Worm (Caenorhabditis elegans) whole organism, late embryonic: ENCODE measurements around the gene wrn-1.

Experiments
- C38D4.7 ChIP-seq: fragments of 200-800 bp; sonication (Bioruptor generic); optimal IDR thresholded peaks from 2 replicates; lab custom pipeline; 2018; ENCODE audit warnings: mild to moderate bottlenecking, missing genetic modification characterization, moderate library complexity, missing compliant biosample characterization
- ama-1 ChIP-seq: fragments of 150-350 bp; optimal IDR thresholded peaks from 2 replicates; lab custom pipeline; 2014
- ceh-14 ChIP-seq: sonication (generic microtip); optimal IDR thresholded peaks from 2 replicates; lab custom pipeline; 2016; ENCODE audit warnings: missing genotype, missing genetic modification characterization, missing compliant biosample characterization
- ceh-24 ChIP-seq: sonication (generic microtip); optimal IDR thresholded peaks from 2 replicates; lab custom pipeline; 2016; ENCODE audit warnings: mild to moderate bottlenecking, missing genetic modification characterization, missing compliant biosample characterization
- che-1 ChIP-seq: sonication (generic microtip); optimal IDR thresholded peaks from 2 replicates; lab custom pipeline; 2016; ENCODE audit warnings: mild to moderate bottlenecking, missing genetic modification characterization, missing compliant biosample characterization
- dmd-4 ChIP-seq: sonication (generic microtip); optimal IDR thresholded peaks from 2 replicates; lab custom pipeline; 2016; ENCODE audit warnings: borderline replicate concordance, missing genetic modification characterization, missing compliant biosample characterization
- dve-1 ChIP-seq: sonication (generic microtip); optimal IDR thresholded peaks from 2 replicates; lab custom pipeline; 2017; ENCODE audit warnings: antibody characterized with exemption, mild to moderate bottlenecking, missing genetic modification characterization, missing compliant biosample characterization
- elt-2 ChIP-seq: sonication (generic microtip); optimal IDR thresholded peaks from 2 replicates; lab custom pipeline; 2016; ENCODE audit warnings: missing genetic modification reagents, missing genetic modification characterization, missing compliant biosample characterization
- hlh-30 ChIP-seq: sonication (generic microtip); optimal IDR thresholded peaks from 2 replicates; lab custom pipeline; 2017; ENCODE audit warnings: antibody characterized with exemption, missing genetic modification characterization, missing compliant biosample characterization; ENCODE audit not compliant: insufficient read depth
- hlh-6 ChIP-seq: sonication (generic microtip); optimal IDR thresholded peaks from 2 replicates; lab custom pipeline; 2016; ENCODE audit warnings: missing genotype, missing genetic modification characterization, missing compliant biosample characterization
- lim-6 ChIP-seq: sonication (generic microtip); optimal IDR thresholded peaks from 2 replicates; lab custom pipeline; 2016; ENCODE audit warnings: missing genetic modification characterization, missing compliant biosample characterization
- unc-55 ChIP-seq: sonication (generic microtip); optimal IDR thresholded peaks from 2 replicates; lab custom pipeline; 2017; ENCODE audit warnings: missing biosample characterization, missing genetic modification reagents, missing genetic modification characterization

DNA sequence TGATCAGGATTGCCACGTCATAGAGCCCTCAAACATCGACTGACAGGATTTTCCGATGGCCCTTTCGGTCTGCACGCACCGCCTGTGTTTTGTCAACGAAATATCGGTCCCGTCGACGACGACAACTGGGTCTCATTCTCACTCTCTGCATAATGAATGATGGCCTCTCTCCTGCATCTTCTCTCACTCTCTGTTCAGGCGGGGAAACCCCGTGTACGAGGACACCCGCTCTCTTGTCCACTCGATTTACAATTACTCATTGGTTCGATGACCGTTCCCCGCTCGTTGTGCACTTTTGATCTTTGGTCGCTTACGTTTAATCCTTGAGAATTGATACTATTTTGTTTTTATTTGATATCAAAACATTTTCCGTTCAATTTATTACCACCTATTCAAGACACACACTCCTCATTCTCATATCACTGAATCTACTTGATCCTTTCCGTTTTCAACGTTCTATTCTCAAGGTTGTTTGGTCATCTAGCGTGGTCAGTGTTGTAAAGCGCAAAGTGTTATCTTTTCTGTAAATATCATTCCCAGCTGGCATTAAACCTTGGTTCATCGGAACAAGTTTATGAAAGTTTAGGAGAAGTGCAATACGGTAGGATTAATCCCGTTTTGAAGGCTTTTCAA, 32.0 kb upstream of the wrn-1 start:
- TF ChIP-seq dmd-4 (tag; lab: Kevin White, UChicago) (no peak), unc-55 (GFP tag; lab: Kevin White, UChicago) (peak; percentile 74), ama-1 (lab: Kevin White, UChicago) (no peak), hlh-6 (tag; lab: Kevin White, UChicago) (no peak), lim-6 (tag; lab: Kevin White, UChicago) (no peak), ceh-14 (tag; lab: Kevin White, UChicago) (no peak), dve-1 (no peak), elt-2 (no peak), ceh-24 (tag; lab: Kevin White, UChicago) (no peak), C38D4.7 (GFP tag; lab: Kevin White, UChicago) (no peak), che-1 (tag; lab: Kevin White, UChicago) (no peak), hlh-30 (tag; lab: Kevin White, UChicago) (no peak)
